Worm (Caenorhabditis elegans): ENCODE results near the gene rrf-3.

DNA sequence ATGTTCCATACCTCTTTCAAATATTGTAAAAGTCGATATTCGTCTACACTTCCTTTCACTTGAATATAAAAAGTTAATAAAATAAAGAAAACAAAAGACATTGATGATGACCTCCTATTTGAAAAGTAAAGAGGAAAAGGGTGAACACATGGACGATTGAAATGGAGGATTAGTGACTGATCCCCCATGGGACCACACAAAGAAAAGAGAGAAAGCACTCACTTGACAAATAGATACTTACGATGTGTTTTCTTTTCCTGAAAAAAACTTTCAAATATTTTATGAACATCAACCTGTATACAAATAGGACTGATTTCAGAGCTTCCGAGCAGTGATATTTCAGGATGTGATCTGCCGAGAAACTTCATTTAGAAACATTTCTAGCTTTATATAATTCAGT is 14.8 kb downstream of the rrf-3 start, which contains the start of gene acr-14:
- TF ChIP-seq ama-1 (optimal IDR thresholded peaks at IDR 0.05) (no peak), nhr-23 (tag; optimal IDR thresholded peaks at IDR 0.05) (no peak), nhr-11 (tag; optimal IDR thresholded peaks at IDR 0.05) (no peak), unc-39 (tag; optimal IDR thresholded peaks at IDR 0.05) (no peak), ztf-11 (tag; optimal IDR thresholded peaks at IDR 0.05) (no peak), egl-27 (tag; optimal IDR thresholded peaks at IDR 0.05) (no peak), elt-2 (tag; optimal IDR thresholded peaks at IDR 0.05) (no peak), pqm-1 (tag; optimal IDR thresholded peaks at IDR 0.05) (no peak), zag-1 (tag; optimal IDR thresholded peaks at IDR 0.05) (no peak), skn-1 (tag; optimal IDR thresholded peaks at IDR 0.05) (no peak), elt-3 (tag; optimal IDR thresholded peaks at IDR 0.05) (no peak), nhr-77 (tag; optimal IDR thresholded peaks at IDR 0.05) (no peak)

Measured in whole organism, L3 larva.